Worm (Caenorhabditis elegans) whole organism, L1 larva: ENCODE data around the gene der-2.

ENCODE experiments used
- C04F5.9 ChIP-seq: sonication (generic microtip); optimal IDR thresholded peaks from 2 replicates; lab custom pipeline; 2016; ENCODE audit warnings: missing genetic modification characterization, missing compliant biosample characterization
- C34B4.2 ChIP-seq: sonication (generic microtip); optimal IDR thresholded peaks from 2 replicates; lab custom pipeline; 2017; ENCODE audit warnings: mild to moderate bottlenecking, missing genetic modification characterization, missing compliant biosample characterization
- F16B12.6 ChIP-seq: fragments of 150-350 bp; optimal IDR thresholded peaks from 2 replicates; lab custom pipeline; 2014; ENCODE audit warnings: missing biosample characterization, missing genetic modification characterization
- aha-1 ChIP-seq: fragments of 150-350 bp; optimal IDR thresholded peaks from 2 replicates; lab custom pipeline; 2014; ENCODE audit warnings: missing biosample characterization, missing genetic modification characterization
- aly-2 ChIP-seq: fragments of 150-350 bp; optimal IDR thresholded peaks from 2 replicates; lab custom pipeline; 2014; ENCODE audit warnings: missing biosample characterization, missing genetic modification characterization
- ceh-88 ChIP-seq: fragments of 200-800 bp; sonication (Bioruptor generic); IDR thresholded peaks from 2 replicates; pipeline ENCODE4 v1.3.6; 2022; ENCODE audit warnings: missing genetic modification characterization, missing compliant biosample characterization
- ceh-90 ChIP-seq: sonication (generic microtip); optimal IDR thresholded peaks from 2 replicates; lab custom pipeline; 2016; ENCODE audit warnings: missing genetic modification characterization, missing compliant biosample characterization
- ces-1 ChIP-seq: fragments of 150-350 bp; optimal IDR thresholded peaks from 2 replicates; lab custom pipeline; 2014; ENCODE audit warnings: missing biosample characterization, missing genetic modification reagents, missing genetic modification characterization
- efl-1 ChIP-seq, 4 experiments: fragments of 150-350 bp; optimal IDR thresholded peaks in 3 of 4; peaks in 1 of 4; 1 replicate in 1 of 4; 2 replicates in 3 of 4; lab custom pipeline; 2014; ENCODE audit warnings: missing biosample characterization in 2 of 4, missing genetic modification characterization in 2 of 4, missing genetic modification reagents in 2 of 4
- efl-3 ChIP-seq: fragments of 200-800 bp; sonication (Bioruptor generic); optimal IDR thresholded peaks from 2 replicates; lab custom pipeline; 2018; ENCODE audit warnings: mild to moderate bottlenecking, missing genetic modification characterization, missing compliant biosample characterization
- elt-3 ChIP-seq, 6 experiments: fragments of 150-350 bp in 1 of 6; sonication (generic microtip); optimal IDR thresholded peaks; 2 replicates each; lab custom pipeline; 2017 to 2018; ENCODE audit warnings: missing biosample characterization in 6 of 6, missing genetic modification characterization in 6 of 6, inconsistent platforms in 1 of 6
- fkh-10 ChIP-seq: sonication (generic microtip); optimal IDR thresholded peaks from 2 replicates; lab custom pipeline; 2017; ENCODE audit warnings: missing biosample characterization, missing genetic modification reagents, missing genetic modification characterization
- hlh-17 ChIP-seq: fragments of 200-800 bp; sonication (Bioruptor generic); optimal IDR thresholded peaks from 2 replicates; lab custom pipeline; 2018; ENCODE audit warnings: missing genetic modification characterization, mild to moderate bottlenecking, missing compliant biosample characterization, moderate library complexity, borderline replicate concordance
- hlh-4 ChIP-seq: sonication (generic microtip); optimal IDR thresholded peaks from 2 replicates; lab custom pipeline; 2016; ENCODE audit warnings: mild to moderate bottlenecking, missing genetic modification characterization, missing compliant biosample characterization
- isw-1 ChIP-seq: fragments of 200-800 bp; sonication (Bioruptor generic); IDR thresholded peaks from 2 replicates; pipeline ENCODE4 v1.3.6; 2022; ENCODE audit warnings: missing genetic modification characterization, missing compliant biosample characterization
- jun-1 ChIP-seq: fragments of 150-350 bp; optimal IDR thresholded peaks from 2 replicates; lab custom pipeline; 2014; ENCODE audit warnings: missing biosample characterization, missing genetic modification reagents, missing genetic modification characterization
- lin-35 ChIP-seq, 2 experiments: fragments of 150-350 bp; optimal IDR thresholded peaks; 2 replicates each; lab custom pipeline; 2014; ENCODE audit warnings: missing biosample characterization in 2 of 2, missing genetic modification characterization in 2 of 2, missing genetic modification reagents in 2 of 2
- lin-39 ChIP-seq: fragments of 150-350 bp; optimal IDR thresholded peaks from 2 replicates; lab custom pipeline; 2014; ENCODE audit warnings: missing biosample characterization, missing genetic modification reagents, missing genetic modification characterization
- lir-3 ChIP-seq: sonication (generic microtip); optimal IDR thresholded peaks from 2 replicates; lab custom pipeline; 2016; ENCODE audit warnings: mild to moderate bottlenecking, missing genetic modification characterization, moderate library complexity, missing compliant biosample characterization; ENCODE audit not compliant: poor library complexity
- lsy-2 ChIP-seq, 2 experiments: fragments of 150-350 bp; optimal IDR thresholded peaks; 2 replicates each; lab custom pipeline; 2014; ENCODE audit warnings: missing biosample characterization in 2 of 2, missing genetic modification characterization in 2 of 2
- mef-2 ChIP-seq: fragments of 150-350 bp; optimal IDR thresholded peaks from 2 replicates; lab custom pipeline; 2014; ENCODE audit warnings: missing biosample characterization, missing genetic modification characterization
- mep-1 ChIP-seq: fragments of 150-350 bp; optimal IDR thresholded peaks from 2 replicates; lab custom pipeline; 2014; ENCODE audit warnings: missing biosample characterization, missing genetic modification characterization
- nhr-28 ChIP-seq: fragments of 150-350 bp; optimal IDR thresholded peaks from 2 replicates; lab custom pipeline; 2014; ENCODE audit warnings: missing biosample characterization, missing genetic modification characterization
- nhr-47 ChIP-seq: sonication (generic microtip); optimal IDR thresholded peaks from 2 replicates; lab custom pipeline; 2016; ENCODE audit warnings: mild to moderate bottlenecking, missing genetic modification characterization, moderate library complexity, missing compliant biosample characterization
- nhr-76 ChIP-seq: sonication (generic microtip); optimal IDR thresholded peaks from 2 replicates; lab custom pipeline; 2017; ENCODE audit warnings: missing biosample characterization, missing genetic modification characterization
- nhr-85 ChIP-seq: sonication (generic microtip); peaks from one replicate; lab custom pipeline; 2016; ENCODE audit warnings: missing genetic modification characterization, inconsistent platforms, missing compliant biosample characterization
- snpc-4 ChIP-seq: fragments of 150-350 bp; optimal IDR thresholded peaks from 2 replicates; lab custom pipeline; 2014; ENCODE audit warnings: missing biosample characterization, missing genetic modification characterization
- snu-23 ChIP-seq: sonication (generic microtip); optimal IDR thresholded peaks from 2 replicates; lab custom pipeline; 2016; ENCODE audit warnings: missing genetic modification characterization, missing compliant biosample characterization
- sptf-1 ChIP-seq: fragments of 150-350 bp; optimal IDR thresholded peaks from 2 replicates; lab custom pipeline; 2014; ENCODE audit warnings: missing biosample characterization, missing genetic modification characterization
- swsn-7 ChIP-seq: sonication (generic microtip); optimal IDR thresholded peaks from 2 replicates; lab custom pipeline; 2016; ENCODE audit warnings: missing genetic modification characterization, missing compliant biosample characterization
- tlp-1 ChIP-seq: fragments of 150-350 bp; optimal IDR thresholded peaks from 2 replicates; lab custom pipeline; 2014; ENCODE audit warnings: missing biosample characterization, missing genetic modification characterization
- unc-130 ChIP-seq: fragments of 150-350 bp; optimal IDR thresholded peaks from 2 replicates; lab custom pipeline; 2017; ENCODE audit warnings: missing biosample characterization, missing genetic modification characterization, inconsistent platforms
- unc-62 ChIP-seq: fragments of 150-350 bp; optimal IDR thresholded peaks from 2 replicates; lab custom pipeline; 2014; ENCODE audit warnings: missing biosample characterization, missing genetic modification reagents, missing genetic modification characterization
- unc-86 ChIP-seq: sonication (generic microtip); optimal IDR thresholded peaks from 2 replicates; lab custom pipeline; 2016; ENCODE audit warnings: missing genetic modification characterization, missing compliant biosample characterization
- unc-98 ChIP-seq: fragments of 200-800 bp; sonication (Bioruptor generic); IDR thresholded peaks from 2 replicates; pipeline ENCODE4 v1.3.6; 2022; ENCODE audit warnings: missing genetic modification characterization, missing compliant biosample characterization
- vab-15 ChIP-seq: sonication (generic microtip); optimal IDR thresholded peaks from 2 replicates; lab custom pipeline; 2017; ENCODE audit warnings: missing genotype, mild to moderate bottlenecking, missing genetic modification characterization, missing compliant biosample characterization
- zag-1 ChIP-seq: fragments of 150-350 bp; optimal IDR thresholded peaks from 2 replicates; lab custom pipeline; 2014; ENCODE audit warnings: missing biosample characterization, missing genetic modification characterization
- ztf-4 ChIP-seq: fragments of 150-350 bp; optimal IDR thresholded peaks from 2 replicates; lab custom pipeline; 2014; ENCODE audit warnings: missing biosample characterization, missing genetic modification characterization

Gene der-2

ce11 chrIII:7179538-7180301, 43.2 kb downstream of the der-2 start, which contains the start of the genes rps-14 and rpl-36 (continued):
- TF ChIP-seq lin-39 (tag; lab: Kevin White, UChicago), result peak; percentile 62
- peak; percentile 78 for TF ChIP-seq C04F5.9 (tag; lab: Kevin White, UChicago)
- peak; percentile 51 for TF ChIP-seq zag-1 (tag; lab: Kevin White, UChicago)
- peak; percentile 5 for TF ChIP-seq vab-15 (tag; lab: Kevin White, UChicago)
- TF ChIP-seq aha-1 (tag; lab: Kevin White, UChicago), result peak; percentile 77
- no peak for TF ChIP-seq hlh-17 (GFP tag; lab: Kevin White, UChicago)
- peak; percentile 27 for TF ChIP-seq mef-2
- peak; percentile 66 for TF ChIP-seq fkh-10 (GFP tag; lab: Kevin White, UChicago)
- TF ChIP-seq ces-1 (GFP tag; lab: Kevin White, UChicago), result no peak
- TF ChIP-seq ceh-88, result peak; percentile 68
- TF ChIP-seq isw-1 (GFP tag; lab: Robert Waterston, UW), result peak; percentile 94
- TF ChIP-seq mep-1 (tag; lab: Kevin White, UChicago), result peak; percentile 96
- peak; percentile 94 for TF ChIP-seq nhr-85 (tag; lab: Kevin White, UChicago)
- peak; percentile 69 for TF ChIP-seq F16B12.6 (tag; lab: Kevin White, UChicago)
- peak; percentile 88 to 93 for TF ChIP-seq lin-35 (GFP tag; optimal IDR thresholded peaks at IDR 0.05; lab: Kevin White, UChicago)
- TF ChIP-seq lir-3, result peak; percentile 77
- no peak for TF ChIP-seq nhr-28 (tag; lab: Kevin White, UChicago)
- peak; percentile 92 for TF ChIP-seq swsn-7 (tag; lab: Kevin White, UChicago)
- TF ChIP-seq aly-2 (tag; lab: Kevin White, UChicago), result peak; percentile 47
- TF ChIP-seq ceh-90, result peak; percentile 34
- peak; percentile 80 for TF ChIP-seq unc-86
- peak; percentile 95 for TF ChIP-seq snu-23 (GFP tag; lab: Kevin White, UChicago)
- peak; percentile 96 for TF ChIP-seq unc-130 (tag; lab: Kevin White, UChicago)
- TF ChIP-seq nhr-76 (tag; lab: Kevin White, UChicago), result no peak
- TF ChIP-seq tlp-1 (tag; lab: Kevin White, UChicago), result no peak
- TF ChIP-seq elt-3 (tag; optimal IDR thresholded peaks at IDR 0.05; lab: Kevin White, UChicago), result peak in 3 of 6 experiments; percentile 76 to 94 (median 88)
- TF ChIP-seq unc-62 (GFP tag; lab: Kevin White, UChicago), result no peak
- TF ChIP-seq efl-3, result no peak
- TF ChIP-seq ztf-4 (tag; lab: Kevin White, UChicago), result peak; percentile 67
- TF ChIP-seq snpc-4 (tag; lab: Kevin White, UChicago), result peak; percentile 82
- no peak for TF ChIP-seq sptf-1 (tag; lab: Kevin White, UChicago)
- TF ChIP-seq hlh-4 (tag; lab: Kevin White, UChicago), result no peak
- peak; percentile 86 for TF ChIP-seq jun-1 (tag; lab: Kevin White, UChicago)
- TF ChIP-seq nhr-47 (tag; lab: Kevin White, UChicago), result peak; percentile 92
- TF ChIP-seq, all 84 proteins: peak for 63

- TF ChIP-seq C34B4.2 (tag; lab: Kevin White, UChicago) (no peak), unc-98 (GFP tag; lab: Robert Waterston, UW) (no peak), lsy-2 (tag; optimal IDR thresholded peaks at IDR 0.05; lab: Kevin White, UChicago) (peak in 1 of 2 experiments; percentile 14), nhr-85 (tag; lab: Kevin White, UChicago) (peak; percentile 46), F16B12.6 (tag; lab: Kevin White, UChicago) (no peak), efl-1 (optimal IDR thresholded peaks at IDR 0.05; lab: Kevin White, UChicago) (no peak), efl-1 (GFP tag; optimal IDR thresholded peaks at IDR 0.05 in 1 of 2; lab: Kevin White, UChicago) (peak in 1 of 2 experiments; percentile 85)
These were observed 44.4 kb downstream of the der-2 start for ce11 chrIII:7178497-7178896.
